Worm (Caenorhabditis elegans) whole organism, midembryonic: ENCODE data around the gene srt-63.

Experiments used
- cog-1 ChIP-seq: sonication (generic microtip); optimal IDR thresholded peaks from 2 replicates; lab custom pipeline; 2016; ENCODE audit warnings: missing genetic modification characterization, missing compliant biosample characterization
- flt-1 ChIP-seq: fragments of 200-800 bp; sonication (Bioruptor generic); IDR thresholded peaks from 2 replicates; pipeline ENCODE4 v1.3.6; 2022; ENCODE audit warnings: missing genetic modification characterization, missing compliant biosample characterization

ce11 chrV:3284629-3285028, 28.7 kb upstream of the srt-63 start, which contains the start of gene F35F10.5:
- TF ChIP-seq flt-1 (GFP tag; lab: Robert Waterston, UW), result no peak
- no peak for TF ChIP-seq cog-1
